Fruit fly (Drosophila melanogaster): ENCODE data around the gene Sfp33A3.

DNA sequence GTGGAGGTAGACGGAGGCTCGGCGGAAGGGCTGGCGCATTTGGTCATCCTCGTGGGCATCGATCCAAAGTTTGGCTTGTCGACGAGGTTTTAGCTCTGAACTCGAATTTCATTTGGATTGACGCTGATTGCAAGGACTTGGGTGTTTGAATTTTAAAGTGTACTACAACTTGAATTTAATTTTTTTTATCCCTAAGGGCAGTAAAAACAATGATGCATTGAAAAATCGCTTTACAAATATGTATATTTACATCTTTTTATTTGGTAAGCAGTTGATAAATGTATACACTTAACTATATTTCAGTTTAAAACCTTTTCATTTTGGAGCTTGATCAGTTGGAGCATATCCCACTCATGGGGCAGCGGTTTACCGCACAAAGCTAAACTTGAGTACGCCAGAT lies 47.4 kb upstream of the Sfp33A3 start, which contains the start of gene Tsp33B:
- TF ChIP-seq CG8478 (optimal IDR thresholded peaks at IDR 0.05): no peak
- TF ChIP-seq CTCF (optimal IDR thresholded peaks at IDR 0.05): no peak

All from S2 (cell line).